Fruit fly (Drosophila melanogaster): ENCODE data around the gene mRpL38.

Gene mRpL38

dm6 chrX:14214505-14215449 lies 11.3 kb upstream of the mRpL38 start (continued):
- no peak for TF ChIP-seq CG1832 (GFP tag; optimal IDR thresholded peaks at IDR 0.05)
- TF ChIP-seq CG12659 (GFP tag; optimal IDR thresholded peaks at IDR 0.05), result no peak
- no peak for TF ChIP-seq ab (GFP tag; optimal IDR thresholded peaks at IDR 0.05)
- 0 out of 2 replicates have a peak, but pooled peaks have one; percentile 23 for TF ChIP-seq E2f1 (GFP tag; IDR thresholded peaks at IDR 0.05)
- no peak for TF ChIP-seq CG18011 (GFP tag; optimal IDR thresholded peaks at IDR 0.05)
- TF ChIP-seq H2.0 (GFP tag; IDR thresholded peaks at IDR 0.05), result peak; percentile 36; the same call in 1 of the 2 replicates
- TF ChIP-seq CG10654 (GFP tag; optimal IDR thresholded peaks at IDR 0.05), result no peak
- TF ChIP-seq CTCF (GFP tag; optimal IDR thresholded peaks at IDR 0.05), result no peak
- TF ChIP-seq trem (tag; optimal IDR thresholded peaks at IDR 0.05), result no peak
- TF ChIP-seq pzg (GFP tag; optimal IDR thresholded peaks at IDR 0.05), result no peak
- TF ChIP-seq C15 (GFP tag; IDR thresholded peaks at IDR 0.05), result no peak
- TF ChIP-seq CG10431 (GFP tag; optimal IDR thresholded peaks at IDR 0.05), result no peak
- no peak for TF ChIP-seq gcm2 (GFP tag; optimal IDR thresholded peaks at IDR 0.05)
- TF ChIP-seq wek (GFP tag; optimal IDR thresholded peaks at IDR 0.05), result no peak
- TF ChIP-seq Taf1 (GFP tag; IDR thresholded peaks at IDR 0.05), result 0 out of 2 replicates have a peak, but pooled peaks have one; percentile 28
- no peak for TF ChIP-seq gce (GFP tag; IDR thresholded peaks at IDR 0.05)
- TF ChIP-seq CG11723 (GFP tag; optimal IDR thresholded peaks at IDR 0.05), result peak; percentile 1
- no peak for TF ChIP-seq exex (tag; optimal IDR thresholded peaks at IDR 0.05)
- TF ChIP-seq CG31388 (GFP tag; optimal IDR thresholded peaks at IDR 0.05), result no peak
- TF ChIP-seq Stat92E (GFP tag; optimal IDR thresholded peaks at IDR 0.05), result no peak
- TF ChIP-seq CG10959 (GFP tag; IDR thresholded peaks at IDR 0.05), result no peak
- TF ChIP-seq CG7372 (GFP tag; IDR thresholded peaks at IDR 0.05), result 0 out of 2 replicates have a peak, but pooled peaks have one; percentile 16
- TF ChIP-seq CG11247 (GFP tag; IDR thresholded peaks at IDR 0.05), result no peak; the same call in 1 of the 2 replicates
- TF ChIP-seq CG3163 (GFP tag; optimal IDR thresholded peaks at IDR 0.05), result no peak
- TF ChIP-seq CG6689 (GFP tag; IDR thresholded peaks at IDR 0.05), result peak; percentile 49
- 0 out of 3 replicates have a peak, but pooled peaks have one; percentile 30 for TF ChIP-seq CG11093 (GFP tag; IDR thresholded peaks at IDR 0.05)
- TF ChIP-seq vnd (GFP tag; IDR thresholded peaks at IDR 0.05; ENCODE audit: partially characterized antibody), result no peak
- no peak for TF ChIP-seq fd102C (GFP tag; optimal IDR thresholded peaks at IDR 0.05)
- TF ChIP-seq jing (GFP tag; optimal IDR thresholded peaks at IDR 0.05), result no peak
- TF ChIP-seq Awh (GFP tag; IDR thresholded peaks at IDR 0.05), result no peak
- no peak for TF ChIP-seq shn (GFP tag; optimal IDR thresholded peaks at IDR 0.05)
- TF ChIP-seq ham (GFP tag; IDR thresholded peaks at IDR 0.05), result no peak
- TF ChIP-seq Nf-YA (GFP tag; IDR thresholded peaks at IDR 0.05), result no peak
- TF ChIP-seq Bteb2 (GFP tag; optimal IDR thresholded peaks at IDR 0.05), result no peak
- 0 out of 3 replicates have a peak, but pooled peaks have one; percentile 41 for TF ChIP-seq Aef1 (GFP tag; IDR thresholded peaks at IDR 0.05)
- TF ChIP-seq CG6272 (GFP tag; IDR thresholded peaks at IDR 0.05), result no peak
- TF ChIP-seq Fer2 (tag; optimal IDR thresholded peaks at IDR 0.05), result no peak
- no peak for TF ChIP-seq CG12942 (GFP tag; optimal IDR thresholded peaks at IDR 0.05)
- no peak for TF ChIP-seq gsb (GFP tag; IDR thresholded peaks at IDR 0.05)
- no peak for TF ChIP-seq ERR (GFP tag; optimal IDR thresholded peaks at IDR 0.05)
- TF ChIP-seq Gsc (GFP tag; IDR thresholded peaks at IDR 0.05), result no peak
- TF ChIP-seq org-1 (GFP tag; optimal IDR thresholded peaks at IDR 0.05), result peak; percentile 28
- no peak for TF ChIP-seq CG4707 (GFP tag; optimal IDR thresholded peaks at IDR 0.05)
- TF ChIP-seq fd64A (GFP tag; optimal IDR thresholded peaks at IDR 0.05), result no peak
- TF ChIP-seq Nf-YB (GFP tag; optimal IDR thresholded peaks at IDR 0.05), result no peak
- no peak for TF ChIP-seq dmrt11E (tag; optimal IDR thresholded peaks at IDR 0.05)
- TF ChIP-seq CG1603 (tag; optimal IDR thresholded peaks at IDR 0.05), result no peak
- TF ChIP-seq usp (GFP tag; optimal IDR thresholded peaks at IDR 0.05), result no peak
- TF ChIP-seq CG15011 (GFP tag; optimal IDR thresholded peaks at IDR 0.05), result no peak
- TF ChIP-seq CG31441 (GFP tag; IDR thresholded peaks at IDR 0.05), result peak; percentile 32; the same call in 1 of the 2 replicates

Data from whole organism, embryonic.